Fruit fly (Drosophila melanogaster) S2 (cell line): Measurements from ENCODE around the gene Tre1.

Experiments used
- CG8478 ChIP-seq: fragments of >200 bp; optimal IDR thresholded peaks from 2 replicates; lab custom pipeline; 2018
- CTCF ChIP-seq, 2 experiments: fragments of >200 bp; optimal IDR thresholded peaks; 2 replicates each; lab custom pipeline; 2018

DNA sequence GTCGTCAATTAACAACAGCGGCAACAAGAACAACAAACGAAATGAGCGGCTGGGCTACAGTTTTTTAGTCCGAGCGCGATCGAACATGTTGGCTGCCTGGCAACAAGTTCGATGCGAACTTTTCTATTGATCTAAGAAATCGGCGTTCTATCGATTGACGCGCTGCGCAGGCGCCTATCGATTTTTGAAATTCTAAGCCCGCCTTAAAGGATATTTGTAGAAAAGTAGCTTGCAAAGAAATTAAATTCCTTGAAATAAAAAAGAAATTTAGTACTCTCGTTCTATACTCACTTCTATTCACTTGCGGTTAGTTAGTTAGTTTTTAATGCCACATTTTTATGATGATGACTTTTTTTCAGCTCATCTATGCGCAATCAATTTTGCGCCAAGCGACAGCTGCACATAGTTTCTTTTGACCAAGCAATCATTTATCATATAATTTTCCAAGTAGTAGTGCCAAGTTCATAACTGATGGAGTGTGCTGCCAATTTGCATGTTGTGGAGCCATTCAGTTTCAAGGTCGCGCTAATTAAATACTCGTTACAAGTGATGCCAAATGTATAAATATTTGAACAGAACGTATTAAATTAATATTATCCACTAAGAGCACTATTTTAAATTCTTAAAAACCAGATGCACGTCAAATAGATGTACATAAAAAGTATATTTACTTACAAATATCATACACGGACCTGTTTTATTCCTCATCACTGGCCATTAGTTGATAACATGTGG, at the start of gene Tre1, which contains the start of gene Gr5a:
- TF ChIP-seq CG8478 (lab: Kevin White, UChicago) (no peak), CTCF (optimal IDR thresholded peaks at IDR 0.05; lab: Kevin White, UChicago) (no peak)
